Worm (Caenorhabditis elegans): ENCODE results near the gene F45E1.4.

The F45E1.4 gene

DNA sequence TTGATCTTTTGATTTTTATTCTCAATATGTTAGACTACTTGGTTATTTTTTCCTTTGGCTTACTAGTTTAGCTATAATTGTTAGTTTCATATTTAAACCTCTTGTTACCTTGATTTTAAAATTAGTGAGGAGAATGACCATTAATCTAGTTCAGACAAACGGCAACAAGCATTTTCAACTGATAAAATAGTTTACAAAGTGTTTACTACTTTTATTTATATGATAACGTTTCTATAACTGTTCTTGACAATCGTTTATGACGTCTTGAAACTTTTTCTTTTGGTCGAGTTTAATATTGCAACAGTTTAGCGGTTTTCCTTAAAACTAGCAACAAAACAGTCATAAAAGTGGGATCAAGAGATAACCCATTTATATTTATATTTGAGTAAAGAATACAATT is 10.0 kb upstream of the F45E1.4 start:
- TF ChIP-seq lsy-2 (tag; optimal IDR thresholded peaks at IDR 0.05) (no peak), unc-62 (GFP tag; optimal IDR thresholded peaks at IDR 0.05) (no peak), elt-1 (tag; optimal IDR thresholded peaks at IDR 0.05; ENCODE audit: borderline replicate concordance, insufficient read depth) (no peak), ceh-39 (tag; optimal IDR thresholded peaks at IDR 0.05) (no peak)

DNA sequence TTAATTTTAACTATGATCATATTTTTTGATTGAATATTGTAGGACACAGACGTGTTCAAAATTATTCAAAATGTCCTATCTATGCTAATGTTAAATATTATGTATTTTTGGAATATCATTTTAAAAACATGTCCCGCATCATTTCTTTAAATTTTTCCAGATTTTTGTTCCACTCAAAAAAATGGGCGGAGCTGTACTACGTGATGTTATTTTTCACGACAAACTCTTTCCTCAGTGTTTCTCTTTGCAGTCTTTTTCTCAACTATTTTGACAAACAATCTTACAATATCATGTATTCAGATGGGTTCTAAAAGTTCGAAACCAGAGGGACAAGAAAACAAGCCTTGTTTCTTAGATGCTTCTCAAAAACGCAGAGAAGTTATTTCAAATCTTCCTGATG is 9.4 kb upstream of the F45E1.4 start, which contains the start of gene F45E1.5:
TSS of gene F45E1.5 (plus strand) at position 301 of the 400 bp plus-strand sequence.
- no peak for TF ChIP-seq sem-2 (GFP tag; optimal IDR thresholded peaks at IDR 0.05)
- no peak for TF ChIP-seq snpc-4 (tag; optimal IDR thresholded peaks at IDR 0.05)
- no peak for TF ChIP-seq unc-120 (tag; optimal IDR thresholded peaks at IDR 0.05; ENCODE audit: poor library complexity, severe bottlenecking)
- no peak for TF ChIP-seq lin-32 (GFP tag; optimal IDR thresholded peaks at IDR 0.05)
- TF ChIP-seq mab-5 (tag; optimal IDR thresholded peaks at IDR 0.05) = no peak
- TF ChIP-seq elt-1 (tag; optimal IDR thresholded peaks at IDR 0.05; ENCODE audit: borderline replicate concordance, insufficient read depth) = no peak
- no peak for TF ChIP-seq pha-4 (tag; optimal IDR thresholded peaks at IDR 0.05)
- TF ChIP-seq mep-1 (tag; optimal IDR thresholded peaks at IDR 0.05) = no peak
- no peak for TF ChIP-seq M03D4.4 (tag; optimal IDR thresholded peaks at IDR 0.05)
- TF ChIP-seq tbx-8 (GFP tag; optimal IDR thresholded peaks at IDR 0.05) = no peak
- TF ChIP-seq sptf-1 (tag; optimal IDR thresholded peaks at IDR 0.05) = no peak
- no peak for TF ChIP-seq mls-2 (tag; optimal IDR thresholded peaks at IDR 0.05)
- TF ChIP-seq hlh-1 (tag; optimal IDR thresholded peaks at IDR 0.05) = no peak
- no peak for TF ChIP-seq nhr-76 (tag; optimal IDR thresholded peaks at IDR 0.05)
- no peak for TF ChIP-seq elt-3 (tag; optimal IDR thresholded peaks at IDR 0.05)
- TF ChIP-seq nhr-2 (tag; optimal IDR thresholded peaks at IDR 0.05) = no peak
- TF ChIP-seq ham-2 (GFP tag; optimal IDR thresholded peaks at IDR 0.05) = no peak
- no peak for TF ChIP-seq flh-1 (GFP tag; optimal IDR thresholded peaks at IDR 0.05)

DNA sequence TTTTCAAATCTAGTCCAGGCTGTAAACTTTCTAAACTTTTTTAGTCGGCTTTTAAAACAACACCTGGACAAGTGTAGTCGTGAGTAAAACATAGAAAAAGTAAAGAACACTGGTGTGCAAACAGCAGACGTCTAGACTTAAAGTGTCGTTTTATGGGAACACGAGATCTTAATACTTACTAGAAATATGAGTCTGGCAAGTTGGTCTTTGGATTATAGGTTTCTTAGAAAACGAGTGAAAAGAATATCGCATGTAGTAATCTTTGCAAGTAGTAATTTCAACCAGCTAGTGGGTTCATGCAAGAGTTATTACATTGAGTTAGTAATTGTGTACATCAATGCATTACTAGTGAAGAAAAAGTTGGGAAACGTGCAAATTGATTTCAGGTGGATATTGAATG is 8.3 kb upstream of the F45E1.4 start:
- TF ChIP-seq lin-13 (tag; optimal IDR thresholded peaks at IDR 0.05) (no peak), snpc-4 (tag; optimal IDR thresholded peaks at IDR 0.05) (no peak), lin-32 (GFP tag; optimal IDR thresholded peaks at IDR 0.05) (no peak), bed-3 (GFP tag; optimal IDR thresholded peaks at IDR 0.05) (no peak)

DNA sequence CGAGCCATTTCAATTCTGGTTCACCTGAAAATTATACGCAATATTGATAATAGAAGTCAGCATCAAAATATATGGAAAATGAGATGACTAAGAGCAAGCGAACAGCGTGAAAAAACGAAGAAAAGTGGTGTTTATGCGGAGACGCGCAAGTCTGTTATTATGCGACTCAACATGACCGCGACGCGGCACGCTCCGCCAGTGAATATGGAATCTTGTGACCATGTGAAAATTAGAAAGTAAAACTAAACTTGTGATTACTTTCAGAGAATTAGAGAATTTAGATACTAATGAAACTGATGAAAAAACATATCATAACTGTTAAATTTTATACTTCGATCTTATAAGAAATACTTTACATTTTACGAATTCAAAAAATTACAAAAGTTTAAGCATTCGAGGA is 3.7 kb upstream of the F45E1.4 start, which contains the start of gene his-71:
TSS of gene his-71 (minus strand) at position 24 of the 400 bp plus-strand sequence.
- no peak for TF ChIP-seq nhr-28 (tag; optimal IDR thresholded peaks at IDR 0.05)
- no peak for TF ChIP-seq blmp-1 (tag; optimal IDR thresholded peaks at IDR 0.05)
- TF ChIP-seq ceh-39 (tag; optimal IDR thresholded peaks at IDR 0.05) = no peak
- TF ChIP-seq lsy-2 (tag; optimal IDR thresholded peaks at IDR 0.05) = no peak
- no peak for TF ChIP-seq lin-13 (tag; optimal IDR thresholded peaks at IDR 0.05)
- TF ChIP-seq ceh-43 (GFP tag; optimal IDR thresholded peaks at IDR 0.05) = no peak
- no peak for TF ChIP-seq nhr-2 (tag; optimal IDR thresholded peaks at IDR 0.05)
- TF ChIP-seq zip-8 (tag; optimal IDR thresholded peaks at IDR 0.05) = no peak
- TF ChIP-seq ceh-83 (GFP tag; optimal IDR thresholded peaks at IDR 0.05) = no peak
- TF ChIP-seq cnd-1 (tag; optimal IDR thresholded peaks at IDR 0.05) = no peak

DNA sequence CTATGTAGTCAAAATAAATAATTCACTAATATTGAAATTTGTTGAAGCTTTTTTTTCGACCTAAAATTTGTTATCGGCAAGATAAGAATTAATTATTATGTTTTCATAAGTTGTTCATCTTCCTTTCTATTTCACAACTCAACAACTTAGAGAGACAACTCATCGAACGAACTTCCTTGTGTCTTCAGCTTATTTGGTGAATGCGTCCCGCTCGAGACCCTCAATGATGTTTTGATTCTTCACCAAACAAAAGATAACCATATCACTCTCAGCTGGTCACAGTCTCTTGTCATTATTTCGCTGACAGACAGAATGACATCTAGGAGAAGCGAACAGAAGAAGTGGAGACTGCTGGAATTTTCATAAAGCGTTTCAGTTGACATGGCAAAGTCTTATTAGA is 1.0 kb upstream of the F45E1.4 start:
- TF ChIP-seq ceh-83 (GFP tag; optimal IDR thresholded peaks at IDR 0.05) (no peak), unc-62 (GFP tag; optimal IDR thresholded peaks at IDR 0.05) (no peak), ham-2 (GFP tag; optimal IDR thresholded peaks at IDR 0.05) (no peak), nhr-76 (tag; optimal IDR thresholded peaks at IDR 0.05) (no peak)

DNA sequence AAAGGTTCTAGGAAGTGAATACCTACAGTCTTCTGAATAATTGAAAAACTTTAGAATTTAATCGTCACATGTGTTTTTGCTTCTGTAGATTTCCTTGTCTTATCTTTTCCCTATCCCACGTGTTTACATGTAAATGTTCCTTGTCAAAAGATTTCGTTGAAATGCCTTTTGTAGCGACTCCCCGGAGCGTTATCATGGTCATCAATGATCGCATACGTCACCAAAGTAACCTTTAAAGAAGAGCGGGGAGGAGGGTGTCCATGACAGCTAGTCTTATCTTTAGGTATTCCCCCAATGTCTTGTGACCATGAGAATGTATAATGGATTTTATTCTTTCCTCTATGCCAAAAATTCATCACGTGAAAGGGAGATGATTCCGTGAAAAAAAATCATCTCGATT is 1.1 kb downstream of the F45E1.4 start:
- TF ChIP-seq elt-1 (tag; optimal IDR thresholded peaks at IDR 0.05; ENCODE audit: borderline replicate concordance, insufficient read depth) (no peak), ham-2 (GFP tag; optimal IDR thresholded peaks at IDR 0.05) (no peak), ces-1 (GFP tag; optimal IDR thresholded peaks at IDR 0.05) (no peak)

All from whole organism, mixed stage, embryonic.